Worm (Caenorhabditis elegans) whole organism, young adult: Measurements from ENCODE around the gene oga-1.

Experiments
- B0019.2 ChIP-seq: fragments of 200-800 bp; sonication (Bioruptor generic); conservative IDR thresholded peaks from 2 replicates; pipeline ENCODE4 v1.3.6; 2022; ENCODE audit warnings: missing genetic modification reagents, missing genetic modification characterization, missing compliant biosample characterization
- B0261.1 ChIP-seq: sonication (generic microtip); optimal IDR thresholded peaks from 2 replicates; lab custom pipeline; 2016; ENCODE audit warnings: mild to moderate bottlenecking, missing genetic modification characterization, moderate library complexity, missing compliant biosample characterization
- C17E4.6 ChIP-seq: fragments of 200-800 bp; sonication (Bioruptor generic); IDR thresholded peaks from 2 replicates; pipeline ENCODE4 v1.3.6; 2022; ENCODE audit warnings: missing genetic modification reagents, missing genetic modification characterization, missing compliant biosample characterization
- F33H1.4 ChIP-seq: fragments of 200-800 bp; sonication (Bioruptor generic); IDR thresholded peaks from 2 replicates; pipeline ENCODE4 v1.3.6; 2022; ENCODE audit warnings: missing genetic modification reagents, missing genetic modification characterization, missing compliant biosample characterization
- F49E8.2 ChIP-seq: sonication (generic microtip); optimal IDR thresholded peaks from 3 replicates; lab custom pipeline; 2017; ENCODE audit warnings: missing genetic modification characterization, mild to moderate bottlenecking, missing compliant biosample characterization, antibody characterized with exemption, moderate library complexity; ENCODE audit not compliant: insufficient read depth
- F55B11.4 ChIP-seq: sonication (generic microtip); optimal IDR thresholded peaks from 2 replicates; lab custom pipeline; 2016; ENCODE audit warnings: missing compliant biosample characterization, missing genetic modification characterization, borderline replicate concordance; ENCODE audit not compliant: insufficient read depth
- F57A8.1 ChIP-seq: fragments of 200-800 bp; sonication (Bioruptor generic); optimal IDR thresholded peaks from 2 replicates; lab custom pipeline; 2018; ENCODE audit warnings: mild to moderate bottlenecking, missing genetic modification characterization, moderate library complexity, missing compliant biosample characterization
- K11D2.4 ChIP-seq: fragments of 200-800 bp; sonication (Bioruptor generic); IDR thresholded peaks from 2 replicates; pipeline ENCODE4 v1.3.6; 2022; ENCODE audit warnings: missing genetic modification reagents, missing genetic modification characterization, missing compliant biosample characterization
- ZK185.1 ChIP-seq: sonication (generic microtip); optimal IDR thresholded peaks from 2 replicates; lab custom pipeline; 2016; ENCODE audit warnings: mild to moderate bottlenecking, missing genetic modification characterization, missing compliant biosample characterization; ENCODE audit not compliant: poor library complexity, severe bottlenecking
- akir-1 ChIP-seq: fragments of 200-800 bp; sonication (Bioruptor generic); optimal IDR thresholded peaks from 2 replicates; lab custom pipeline; 2018; ENCODE audit warnings: mild to moderate bottlenecking, missing genetic modification characterization, moderate library complexity, missing compliant biosample characterization
- aptf-2 ChIP-seq: fragments of 200-800 bp; sonication (Bioruptor generic); conservative IDR thresholded peaks from 2 replicates; pipeline ENCODE4 v1.3.6; 2022; ENCODE audit warnings: missing genetic modification reagents, missing genetic modification characterization, missing compliant biosample characterization
- aptf-3 ChIP-seq: fragments of 200-800 bp; sonication (Bioruptor generic); IDR thresholded peaks from 2 replicates; pipeline ENCODE4 v1.3.6; 2022; ENCODE audit warnings: missing genetic modification characterization, missing compliant biosample characterization
- atf-7 ChIP-seq: sonication (generic microtip); optimal IDR thresholded peaks from 2 replicates; lab custom pipeline; 2017; ENCODE audit warnings: mild to moderate bottlenecking, missing genetic modification characterization, missing compliant biosample characterization
- athp-1 ChIP-seq: sonication (generic microtip); optimal IDR thresholded peaks from 2 replicates; lab custom pipeline; 2017; ENCODE audit warnings: mild to moderate bottlenecking, missing genetic modification characterization, missing compliant biosample characterization
- bed-2 ChIP-seq: fragments of 200-800 bp; sonication (Bioruptor generic); IDR thresholded peaks from 2 replicates; pipeline ENCODE4 v1.3.6; 2022; ENCODE audit warnings: missing genetic modification reagents, missing genetic modification characterization, missing compliant biosample characterization
- ccch-3 ChIP-seq: fragments of 200-800 bp; sonication (Bioruptor generic); optimal IDR thresholded peaks from 2 replicates; lab custom pipeline; 2018; ENCODE audit warnings: mild to moderate bottlenecking, missing genetic modification characterization, missing compliant biosample characterization
- ceh-40 ChIP-seq: fragments of 200-800 bp; sonication (Bioruptor generic); IDR thresholded peaks from 2 replicates; pipeline ENCODE4 v1.3.6; 2022; ENCODE audit warnings: missing genetic modification characterization, missing compliant biosample characterization
- ceh-58 ChIP-seq: fragments of 200-800 bp; sonication (Bioruptor generic); IDR thresholded peaks from 2 replicates; pipeline ENCODE4 v1.3.6; 2022; ENCODE audit warnings: missing genetic modification characterization, missing compliant biosample characterization
- ceh-91 ChIP-seq: fragments of 200-800 bp; sonication (Bioruptor generic); IDR thresholded peaks from 2 replicates; pipeline ENCODE4 v1.3.6; 2022; ENCODE audit warnings: missing genetic modification reagents, missing genetic modification characterization, missing compliant biosample characterization
- chd-7 ChIP-seq: sonication (generic microtip); optimal IDR thresholded peaks from 2 replicates; lab custom pipeline; 2016; ENCODE audit warnings: mild to moderate bottlenecking, missing genetic modification characterization, moderate library complexity, missing compliant biosample characterization
- dox-1 ChIP-seq: fragments of 200-800 bp; sonication (Bioruptor generic); IDR thresholded peaks from 2 replicates; pipeline ENCODE4 v1.3.6; 2022; ENCODE audit warnings: missing genetic modification reagents, missing genetic modification characterization, missing compliant biosample characterization
- egl-44 ChIP-seq: fragments of 200-800 bp; sonication (Bioruptor generic); IDR thresholded peaks from 2 replicates; pipeline ENCODE4 v1.3.6; 2022; ENCODE audit warnings: missing genetic modification reagents, missing genetic modification characterization, missing compliant biosample characterization
- fkh-3 ChIP-seq: sonication (generic microtip); optimal IDR thresholded peaks from 2 replicates; lab custom pipeline; 2016; ENCODE audit warnings: mild to moderate bottlenecking, missing genetic modification characterization, missing compliant biosample characterization
- hlh-26 ChIP-seq: fragments of 200-800 bp; sonication (Bioruptor generic); conservative IDR thresholded peaks from 2 replicates; pipeline ENCODE4 v1.3.6; 2022; ENCODE audit warnings: missing genetic modification reagents, missing genetic modification characterization, missing compliant biosample characterization
- hrde-1 ChIP-seq: sonication (generic microtip); optimal IDR thresholded peaks from 2 replicates; lab custom pipeline; 2016; ENCODE audit warnings: missing genetic modification characterization, mild to moderate bottlenecking, missing compliant biosample characterization, moderate library complexity, missing genotype, missing genetic modification reagents, borderline replicate concordance
- let-526 ChIP-seq: fragments of 200-800 bp; sonication (Bioruptor generic); IDR thresholded peaks from 2 replicates; pipeline ENCODE4 v1.3.6; 2022; ENCODE audit warnings: missing genetic modification reagents, missing genetic modification characterization, missing compliant biosample characterization
- let-607 ChIP-seq, 2 experiments: fragments of 200-800 bp in 1 of 2; sonication (Bioruptor generic) in 1 of 2; sonication (generic microtip) in 1 of 2; optimal IDR thresholded peaks; 2 replicates each; lab custom pipeline; 2016 to 2018; ENCODE audit warnings: mild to moderate bottlenecking in 2 of 2, missing compliant biosample characterization in 2 of 2, missing genetic modification characterization in 2 of 2, moderate library complexity in 2 of 2, missing genotype in 1 of 2
- lin-40 ChIP-seq: sonication (generic microtip); optimal IDR thresholded peaks from 2 replicates; lab custom pipeline; 2016; ENCODE audit warnings: missing genetic modification characterization, mild to moderate bottlenecking, missing compliant biosample characterization, missing genotype, missing genetic modification reagents
- lir-1 ChIP-seq: fragments of 200-800 bp; sonication (Bioruptor generic); conservative IDR thresholded peaks from 2 replicates; pipeline ENCODE4 v1.3.6; 2022; ENCODE audit warnings: missing genetic modification reagents, missing genetic modification characterization, missing compliant biosample characterization
- lsl-1 ChIP-seq: fragments of 200-800 bp; sonication (Bioruptor generic); optimal IDR thresholded peaks from 2 replicates; lab custom pipeline; 2018; ENCODE audit warnings: mild to moderate bottlenecking, missing genetic modification characterization, moderate library complexity, missing compliant biosample characterization
- madf-6 ChIP-seq: fragments of 200-800 bp; sonication (Bioruptor generic); IDR thresholded peaks from 2 replicates; pipeline ENCODE4 v1.3.6; 2022; ENCODE audit warnings: missing genetic modification reagents, missing genetic modification characterization, missing compliant biosample characterization
- nfya-1 ChIP-seq: sonication (generic microtip); optimal IDR thresholded peaks from 2 replicates; lab custom pipeline; 2017; ENCODE audit warnings: antibody characterized with exemption, missing compliant biosample characterization, missing genetic modification characterization, borderline replicate concordance; ENCODE audit not compliant: insufficient read depth
- nhr-80 ChIP-seq: sonication (generic microtip); optimal IDR thresholded peaks from 2 replicates; lab custom pipeline; 2016; ENCODE audit warnings: missing genetic modification characterization, missing compliant biosample characterization
- snpc-1.3 ChIP-seq: sonication (generic microtip); optimal IDR thresholded peaks from 2 replicates; lab custom pipeline; 2017; ENCODE audit warnings: missing genetic modification characterization, mild to moderate bottlenecking, missing compliant biosample characterization, antibody characterized with exemption, moderate library complexity, missing genotype, missing genetic modification reagents; ENCODE audit not compliant: insufficient read depth
- snpc-4 ChIP-seq, 5 experiments: fragments of 150-350 bp in 1 of 5; sonication (generic microtip) in 4 of 5; optimal IDR thresholded peaks; 2 replicates each; lab custom pipeline; 2014 to 2018; ENCODE audit warnings: missing genetic modification characterization in 5 of 5, missing biosample characterization in 3 of 5, antibody characterized with exemption in 2 of 5, mild to moderate bottlenecking in 2 of 5, missing compliant biosample characterization in 2 of 5, missing genotype in 2 of 5, moderate library complexity in 2 of 5, missing genetic modification reagents in 1 of 5
- somi-1 ChIP-seq: fragments of 200-800 bp; sonication (Bioruptor generic); optimal IDR thresholded peaks from 2 replicates; lab custom pipeline; 2018; ENCODE audit warnings: mild to moderate bottlenecking, missing genetic modification characterization, missing compliant biosample characterization
- unc-130 ChIP-seq: sonication (generic microtip); optimal IDR thresholded peaks from 2 replicates; lab custom pipeline; 2016; ENCODE audit warnings: missing genetic modification reagents, missing genetic modification characterization, missing compliant biosample characterization
- unc-62 ChIP-seq: fragments of 150-350 bp; optimal IDR thresholded peaks from 2 replicates; lab custom pipeline; 2014; ENCODE audit warnings: missing biosample characterization, missing genetic modification reagents, missing genetic modification characterization
- xnd-1 ChIP-seq: sonication (generic microtip); optimal IDR thresholded peaks from 2 replicates; lab custom pipeline; 2016; ENCODE audit warnings: missing genotype, missing genetic modification reagents, missing genetic modification characterization, missing compliant biosample characterization
- ztf-18 ChIP-seq: sonication (generic microtip); optimal IDR thresholded peaks from 2 replicates; lab custom pipeline; 2016; ENCODE audit warnings: missing genotype, mild to moderate bottlenecking, missing genetic modification characterization, missing compliant biosample characterization
- ztf-25 ChIP-seq: fragments of 200-800 bp; sonication (Bioruptor generic); IDR thresholded peaks from 2 replicates; pipeline ENCODE4 v1.3.6; 2022; ENCODE audit warnings: missing genetic modification reagents, missing genetic modification characterization, missing compliant biosample characterization
- ztf-26 ChIP-seq: sonication (generic microtip); optimal IDR thresholded peaks from 2 replicates; lab custom pipeline; 2017; ENCODE audit warnings: missing genetic modification characterization, missing compliant biosample characterization

oga-1 gene

ce11 chrX:9388686-9389085, 41.5 kb upstream of the oga-1 start:
- no peak for TF ChIP-seq F55B11.4 (tag; lab: Kevin White, UChicago)
- no peak for TF ChIP-seq lin-40 (tag; lab: Kevin White, UChicago)
- TF ChIP-seq snpc-1.3 (tag; lab: Kevin White, UChicago) = no peak
- TF ChIP-seq unc-62 (GFP tag; lab: Kevin White, UChicago) = no peak
- no peak for TF ChIP-seq unc-130 (GFP tag; lab: Kevin White, UChicago)
- no peak for TF ChIP-seq somi-1 (GFP tag; lab: Kevin White, UChicago)

DNA sequence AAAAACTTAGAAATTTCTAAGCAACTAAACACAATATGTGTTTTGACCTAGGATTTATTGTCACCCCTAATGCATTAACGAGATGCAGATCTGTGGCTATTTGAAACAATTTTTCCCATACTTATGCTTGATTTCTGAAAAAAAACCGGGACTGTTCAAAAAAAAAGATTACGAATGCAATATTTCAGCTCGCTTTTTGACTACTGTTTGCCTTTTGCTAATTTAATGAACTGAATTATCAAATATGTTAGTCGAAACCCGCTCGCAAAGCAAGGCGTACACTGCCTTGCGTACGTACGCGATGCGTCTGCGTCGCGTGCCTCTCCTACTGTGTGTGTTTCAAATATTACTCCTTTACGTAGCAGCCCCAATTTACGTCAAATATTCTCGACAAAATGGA, 39.8 kb upstream of the oga-1 start, which contains the start of gene C23F12.4:
Gene C23F12.4 (plus strand): TSS at position 301 of the 400 bp plus-strand sequence.
- no peak for TF ChIP-seq let-526 (GFP tag; lab: Robert Waterston, UW)
- TF ChIP-seq snpc-4 (GFP tag; optimal IDR thresholded peaks at IDR 0.05; lab: Kevin White, UChicago) = no peak
- TF ChIP-seq snpc-4 (tag; optimal IDR thresholded peaks at IDR 0.05; lab: Kevin White, UChicago) = no peak
- no peak for TF ChIP-seq athp-1 (tag; lab: Kevin White, UChicago)
- TF ChIP-seq bed-2 = no peak
- no peak for TF ChIP-seq F57A8.1 (GFP tag; lab: Kevin White, UChicago)
- no peak for TF ChIP-seq lsl-1 (GFP tag; lab: Kevin White, UChicago)
- no peak for TF ChIP-seq ceh-40
- no peak for TF ChIP-seq B0019.2
- no peak for TF ChIP-seq egl-44 (GFP tag; lab: Robert Waterston, UW)
- TF ChIP-seq lir-1 (GFP tag; lab: Robert Waterston, UW) = no peak
- TF ChIP-seq nhr-80 (tag; lab: Kevin White, UChicago) = no peak
- TF ChIP-seq lin-40 (tag; lab: Kevin White, UChicago) = no peak
- no peak for TF ChIP-seq ZK185.1 (tag; lab: Kevin White, UChicago)
- no peak for TF ChIP-seq ztf-26 (tag; lab: Kevin White, UChicago)
- TF ChIP-seq ceh-58 (GFP tag; lab: Robert Waterston, UW) = no peak
- TF ChIP-seq nfya-1 (tag; lab: Kevin White, UChicago) = no peak
- TF ChIP-seq aptf-3 (GFP tag; lab: Robert Waterston, UW) = no peak

- TF ChIP-seq dox-1 (GFP tag; lab: Robert Waterston, UW) (no peak), chd-7 (tag; lab: Kevin White, UChicago) (no peak)
Observed at ce11 chrX:9373729-9374128, 26.5 kb upstream of the oga-1 start.

DNA sequence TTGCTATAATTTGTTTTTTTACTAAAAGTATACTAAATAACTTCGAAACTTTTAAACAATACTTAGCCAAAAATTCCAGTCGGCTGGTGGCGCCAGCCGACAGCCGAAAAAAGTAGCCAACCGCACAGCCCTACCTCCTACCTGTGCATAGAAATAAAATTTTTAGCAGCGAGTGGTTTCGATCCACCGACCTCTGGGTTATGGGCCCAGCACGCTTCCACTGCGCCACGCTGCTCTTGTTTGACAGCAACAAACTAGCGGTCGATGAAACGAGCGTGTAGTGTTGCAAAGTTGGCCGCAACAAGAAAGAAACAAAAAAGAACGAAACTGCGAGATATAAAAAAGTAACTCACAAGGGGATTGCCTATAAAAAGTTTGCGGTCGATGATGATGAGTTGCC, 25.8 kb upstream of the oga-1 start:
- no peak for TF ChIP-seq ceh-91 (GFP tag; lab: Robert Waterston, UW)
- TF ChIP-seq B0019.2 = no peak
- TF ChIP-seq ztf-18 = peak; percentile 57
- no peak for TF ChIP-seq aptf-2 (GFP tag; lab: Robert Waterston, UW)
- TF ChIP-seq B0261.1 (tag; lab: Kevin White, UChicago) = peak; percentile 84
- no peak for TF ChIP-seq ccch-3 (GFP tag; lab: Kevin White, UChicago)
- no peak for TF ChIP-seq fkh-3 (tag; lab: Kevin White, UChicago)
- no peak for TF ChIP-seq xnd-1 (tag; lab: Kevin White, UChicago)
- TF ChIP-seq K11D2.4 = no peak
- no peak for TF ChIP-seq ztf-25 (GFP tag; lab: Robert Waterston, UW)
- no peak for TF ChIP-seq lir-1 (GFP tag; lab: Robert Waterston, UW)
- TF ChIP-seq snpc-4 (GFP tag; optimal IDR thresholded peaks at IDR 0.05; lab: Kevin White, UChicago) = peak; percentile 51
- TF ChIP-seq snpc-4 (tag; optimal IDR thresholded peaks at IDR 0.05; lab: Kevin White, UChicago) = peak in 3 of 4 experiments; percentile 28 to 77 (median 73)
- peak; percentile 53 for TF ChIP-seq atf-7 (tag; lab: Kevin White, UChicago)
- TF ChIP-seq aptf-3 (GFP tag; lab: Robert Waterston, UW) = no peak
- no peak for TF ChIP-seq hrde-1
- no peak for TF ChIP-seq hlh-26 (GFP tag; lab: Robert Waterston, UW)
- no peak for TF ChIP-seq C17E4.6 (GFP tag; lab: Robert Waterston, UW)
- TF ChIP-seq let-607 (tag; optimal IDR thresholded peaks at IDR 0.05; lab: Kevin White, UChicago) = peak; percentile 24 to 27
- no peak for TF ChIP-seq F49E8.2
- no peak for TF ChIP-seq F33H1.4 (GFP tag; lab: Robert Waterston, UW)
- TF ChIP-seq madf-6 (GFP tag; lab: Robert Waterston, UW) = no peak
- no peak for TF ChIP-seq akir-1
